Fruit fly (Drosophila melanogaster): Measurements from ENCODE around the gene CG17294.
A peak's percentile ranks its signal among the peaks of the same experiment; 100 is the strongest.

Gene CG17294

DNA sequence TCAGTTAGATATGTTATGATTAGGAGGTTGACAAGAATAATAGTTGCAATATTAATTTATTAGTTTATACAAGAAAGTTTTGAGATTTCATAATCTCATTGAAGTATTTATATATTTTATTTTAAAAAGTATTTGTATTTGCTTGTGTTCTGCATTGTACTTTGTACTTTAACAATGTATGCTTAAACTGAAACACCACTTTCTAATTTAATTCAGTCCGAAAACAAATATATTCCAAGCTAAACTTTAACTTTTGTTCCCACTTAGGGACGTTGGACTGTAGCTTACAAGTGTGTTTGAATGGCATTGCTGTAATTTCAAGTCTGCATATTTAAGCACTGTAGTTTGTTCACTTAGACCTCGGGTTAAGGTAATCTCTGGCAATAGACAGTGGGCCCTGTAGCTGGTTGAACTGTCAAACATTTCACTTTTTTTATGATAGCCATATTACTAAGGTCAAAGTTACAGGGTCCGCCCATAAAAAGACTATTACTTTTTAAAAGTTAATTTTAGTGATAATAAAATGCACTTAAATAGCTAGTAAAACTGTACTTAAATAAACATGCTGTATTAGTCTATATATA lies 5.4 kb upstream of the CG17294 start:
- TF ChIP-seq Drgx (GFP tag; IDR thresholded peaks at IDR 0.05) (peak; percentile 41; the same call in 1 of the 2 replicates), CG1602 (GFP tag; optimal IDR thresholded peaks at IDR 0.05) (no peak), Fer2 (tag; optimal IDR thresholded peaks at IDR 0.05) (no peak), Ptx1 (GFP tag; IDR thresholded peaks at IDR 0.05) (no peak), CG17912 (GFP tag; optimal IDR thresholded peaks at IDR 0.05) (no peak), salm (tag; optimal IDR thresholded peaks at IDR 0.05) (no peak), CG11456 (GFP tag; IDR thresholded peaks at IDR 0.05) (no peak), CG4730 (GFP tag; IDR thresholded peaks at IDR 0.05) (no peak), Sox100B (GFP tag; optimal IDR thresholded peaks at IDR 0.05) (peak; percentile 19), tap (tag; optimal IDR thresholded peaks at IDR 0.05) (peak; percentile 21), ssp (GFP tag; IDR thresholded peaks at IDR 0.05) (no peak), row (GFP tag; IDR thresholded peaks at IDR 0.05) (peak; percentile 38; the same call in 1 of the 3 replicates), unc-4 (GFP tag; IDR thresholded peaks at IDR 0.05; ENCODE audit: partially characterized antibody) (no peak), CG2889 (GFP tag; IDR thresholded peaks at IDR 0.05) (no peak), CG7372 (GFP tag; IDR thresholded peaks at IDR 0.05) (no peak), CG17829 (tag; optimal IDR thresholded peaks at IDR 0.05) (peak; percentile 31), CG11504 (tag; optimal IDR thresholded peaks at IDR 0.05) (peak; percentile 48), nerfin-1 (tag; optimal IDR thresholded peaks at IDR 0.05) (peak; percentile 0), stwl (tag; optimal IDR thresholded peaks at IDR 0.05) (no peak), fd96Cb (tag; optimal IDR thresholded peaks at IDR 0.05) (no peak), CG31224 (GFP tag; IDR thresholded peaks at IDR 0.05) (no peak), BtbVII (GFP tag; optimal IDR thresholded peaks at IDR 0.05) (peak; percentile 24), CG1792 (GFP tag; optimal IDR thresholded peaks at IDR 0.05) (no peak), Poxn (GFP tag; IDR thresholded peaks at IDR 0.05) (no peak), CG18262 (tag; optimal IDR thresholded peaks at IDR 0.05) (peak; percentile 18), CG17359 (tag; optimal IDR thresholded peaks at IDR 0.05) (peak; percentile 14), CG2712 (tag; optimal IDR thresholded peaks at IDR 0.05) (peak; percentile 29), HHEX (GFP tag; optimal IDR thresholded peaks at IDR 0.05) (peak; percentile 19), CG31441 (GFP tag; IDR thresholded peaks at IDR 0.05) (peak; percentile 50; the same call in 1 of the 2 replicates), ro (GFP tag; IDR thresholded peaks at IDR 0.05) (no peak), CG13624 (GFP tag; optimal IDR thresholded peaks at IDR 0.05) (no peak), Nf-YC (tag; optimal IDR thresholded peaks at IDR 0.05) (no peak), CG2678 (tag; optimal IDR thresholded peaks at IDR 0.05) (peak; percentile 65), sug (tag; optimal IDR thresholded peaks at IDR 0.05) (no peak), gem (tag; optimal IDR thresholded peaks at IDR 0.05) (peak; percentile 42), dmrt99B (tag; optimal IDR thresholded peaks at IDR 0.05) (peak; percentile 54), psq (GFP tag; optimal IDR thresholded peaks at IDR 0.05) (no peak), CG14710 (tag; optimal IDR thresholded peaks at IDR 0.05) (no peak), Meics (GFP tag; optimal IDR thresholded peaks at IDR 0.05) (peak; percentile 48), PHDP (tag; optimal IDR thresholded peaks at IDR 0.05) (peak; percentile 2), CG17361 (GFP tag; IDR thresholded peaks at IDR 0.05) (peak; percentile 56; the same call in 1 of the 3 replicates), nmo (GFP tag; optimal IDR thresholded peaks at IDR 0.05) (peak; percentile 18), CG3838 (GFP tag; optimal IDR thresholded peaks at IDR 0.05) (no peak), chif (GFP tag; optimal IDR thresholded peaks at IDR 0.05) (no peak), onecut (GFP tag; IDR thresholded peaks at IDR 0.05) (no peak), CG8089 (GFP tag; optimal IDR thresholded peaks at IDR 0.05) (no peak), gfzf (GFP tag; optimal IDR thresholded peaks at IDR 0.05) (no peak), grn (GFP tag; optimal IDR thresholded peaks at IDR 0.05) (no peak), Tbp (GFP tag; optimal IDR thresholded peaks at IDR 0.05) (no peak), CG15269 (tag; optimal IDR thresholded peaks at IDR 0.05) (peak; percentile 49), slbo (GFP tag; IDR thresholded peaks at IDR 0.05) (no peak)
